Worm (Caenorhabditis elegans) whole organism, L2 larva: ENCODE results near the gene C16C8.20.

Experiments used
- aly-2 ChIP-seq: fragments of 150-350 bp; optimal IDR thresholded peaks from 2 replicates; lab custom pipeline; 2014; ENCODE audit warnings: missing biosample characterization, missing genetic modification characterization
- ama-1 ChIP-seq: fragments of 150-350 bp; optimal IDR thresholded peaks from 2 replicates; lab custom pipeline; 2018; ENCODE audit warnings: inconsistent platforms
- blmp-1 ChIP-seq: sonication (generic microtip); optimal IDR thresholded peaks from 2 replicates; lab custom pipeline; 2017; ENCODE audit warnings: missing genetic modification characterization, mild to moderate bottlenecking, missing compliant biosample characterization, antibody characterized with exemption, moderate library complexity; ENCODE audit not compliant: insufficient read depth
- ceh-82 ChIP-seq: fragments of 150-350 bp; optimal IDR thresholded peaks from 2 replicates; lab custom pipeline; 2014; ENCODE audit warnings: missing biosample characterization, missing genetic modification characterization
- dmd-4 ChIP-seq: sonication (generic microtip); optimal IDR thresholded peaks from 2 replicates; lab custom pipeline; 2017; ENCODE audit warnings: missing biosample characterization, missing genetic modification characterization
- nhr-10 ChIP-seq: sonication (generic microtip); optimal IDR thresholded peaks from 2 replicates; lab custom pipeline; 2017; ENCODE audit warnings: missing biosample characterization, missing genetic modification characterization
- nhr-11 ChIP-seq: fragments of 150-350 bp; optimal IDR thresholded peaks from 2 replicates; lab custom pipeline; 2014; ENCODE audit warnings: missing biosample characterization, missing genetic modification characterization
- nhr-12 ChIP-seq: fragments of 150-350 bp; optimal IDR thresholded peaks from 2 replicates; lab custom pipeline; 2014; ENCODE audit warnings: missing biosample characterization, missing genetic modification characterization
- nhr-237 ChIP-seq: fragments of 150-350 bp; optimal IDR thresholded peaks from 2 replicates; lab custom pipeline; 2014; ENCODE audit warnings: missing biosample characterization, missing genetic modification characterization
- sma-9 ChIP-seq, 2 experiments: fragments of 150-350 bp in 1 of 2; sonication (generic microtip) in 1 of 2; optimal IDR thresholded peaks; 2 replicates each; lab custom pipeline; 2014 to 2016; ENCODE audit warnings: missing genetic modification characterization in 2 of 2, mild to moderate bottlenecking in 1 of 2, missing biosample characterization in 1 of 2, missing compliant biosample characterization in 1 of 2, missing genetic modification reagents in 1 of 2, moderate library complexity in 1 of 2
- snpc-4 ChIP-seq: fragments of 150-350 bp; optimal IDR thresholded peaks from 2 replicates; lab custom pipeline; 2014; ENCODE audit warnings: missing biosample characterization, missing genetic modification characterization
- zag-1 ChIP-seq: fragments of 150-350 bp; optimal IDR thresholded peaks from 2 replicates; lab custom pipeline; 2014; ENCODE audit warnings: missing biosample characterization, missing genetic modification characterization
- ztf-11 ChIP-seq: sonication (generic microtip); optimal IDR thresholded peaks from 2 replicates; lab custom pipeline; 2017; ENCODE audit warnings: missing biosample characterization, missing genetic modification characterization

ce11 chrII:3414383-3414910, 32.3 kb upstream of the C16C8.20 start, which contains the start of the genes F18A12.7 and F18A12.2:
- TF ChIP-seq nhr-12 (no peak), nhr-10 (tag; lab: Kevin White, UChicago) (no peak), aly-2 (tag; lab: Kevin White, UChicago) (no peak), nhr-11 (tag; lab: Kevin White, UChicago) (no peak), nhr-237 (tag; lab: Kevin White, UChicago) (no peak), sma-9 (GFP tag; optimal IDR thresholded peaks at IDR 0.05; lab: Kevin White, UChicago) (no peak), sma-9 (tag; optimal IDR thresholded peaks at IDR 0.05; lab: Kevin White, UChicago) (no peak), ceh-82 (no peak), dmd-4 (tag; lab: Kevin White, UChicago) (no peak), snpc-4 (tag; lab: Kevin White, UChicago) (no peak), zag-1 (no peak), ama-1 (lab: Kevin White, UChicago) (no peak), ztf-11 (tag; lab: Kevin White, UChicago) (no peak), blmp-1 (tag; lab: Kevin White, UChicago) (no peak)
